Worm (Caenorhabditis elegans): ENCODE results near the gene npp-23.

The npp-23 gene

ce11 chrIV:8893746-8894145, 24.3 kb upstream of the npp-23 start, which contains the start of gene rad-54.L2 (continued):
- TF ChIP-seq F33H1.4 (GFP tag; IDR thresholded peaks at IDR 0.05) (peak; percentile 33; the same call in 1 of the 2 replicates), cebp-2 (GFP tag; IDR thresholded peaks at IDR 0.05) (no peak), lin-35 (GFP tag; optimal IDR thresholded peaks at IDR 0.05) (peak in 1 of 3 experiments; percentile 34), pha-4 (tag; optimal IDR thresholded peaks at IDR 0.05) (peak; percentile 91), nfyb-1 (GFP tag; IDR thresholded peaks at IDR 0.05) (peak; percentile 59; the same call in 1 of the 2 replicates), hmg-1.2 (GFP tag; IDR thresholded peaks at IDR 0.05) (peak; percentile 69; the same call in 1 of the 2 replicates), hrde-1 (tag; optimal IDR thresholded peaks at IDR 0.05; ENCODE audit: borderline replicate concordance) (peak; percentile 30), ceh-100 (GFP tag; IDR thresholded peaks at IDR 0.05) (no peak)

- no peak for TF ChIP-seq pbrm-1 (GFP tag; IDR thresholded peaks at IDR 0.05)
- TF ChIP-seq F22D6.2 (tag; optimal IDR thresholded peaks at IDR 0.05) = no peak
- no peak for TF ChIP-seq D2030.7 (GFP tag; IDR thresholded peaks at IDR 0.05)
- no peak for TF ChIP-seq nhr-90 (tag; optimal IDR thresholded peaks at IDR 0.05)
- TF ChIP-seq F49E8.2 (tag; optimal IDR thresholded peaks at IDR 0.05; ENCODE audit: insufficient read depth) = no peak
- 0 out of 2 replicates have a peak, but pooled peaks have one; percentile 21 for TF ChIP-seq Y95B8A.8 (GFP tag; IDR thresholded peaks at IDR 0.05)
- no peak for TF ChIP-seq nfya-1 (tag; optimal IDR thresholded peaks at IDR 0.05; ENCODE audit: borderline replicate concordance, insufficient read depth)
- peak; percentile 29; the same call in 1 of the 2 replicates for TF ChIP-seq madf-6 (GFP tag; IDR thresholded peaks at IDR 0.05)
- TF ChIP-seq lin-26 (GFP tag; IDR thresholded peaks at IDR 0.05) = 0 out of 2 replicates have a peak, but pooled peaks have one; percentile 9
- no peak for TF ChIP-seq F39B2.1 (GFP tag; IDR thresholded peaks at IDR 0.05)
- no peak for TF ChIP-seq him-1 (tag; optimal IDR thresholded peaks at IDR 0.05)
- TF ChIP-seq xnd-1 (tag; optimal IDR thresholded peaks at IDR 0.05) = no peak
- TF ChIP-seq mes-4 (tag; optimal IDR thresholded peaks at IDR 0.05) = no peak
- no peak for TF ChIP-seq madf-8 (GFP tag; conservative IDR thresholded peaks at IDR 0.05)
- no peak for TF ChIP-seq snpc-1.1 (tag; optimal IDR thresholded peaks at IDR 0.05; ENCODE audit: insufficient read depth)
Measured at ce11 chrIV:8892558-8892957, 23.1 kb upstream of the npp-23 start, which contains the start of gene C27B7.2. Gene C27B7.2, plus strand, starts transcription at chrIV:8892858.

- no peak for TF ChIP-seq K11D2.4 (GFP tag; IDR thresholded peaks at IDR 0.05)
- no peak for TF ChIP-seq attf-6 (GFP tag; IDR thresholded peaks at IDR 0.05)
- TF ChIP-seq F57A8.1 (GFP tag; optimal IDR thresholded peaks at IDR 0.05) = no peak
- no peak for TF ChIP-seq ets-4 (GFP tag; optimal IDR thresholded peaks at IDR 0.05)
- TF ChIP-seq F49E8.2 (tag; optimal IDR thresholded peaks at IDR 0.05; ENCODE audit: insufficient read depth) = no peak
- TF ChIP-seq tlf-1 (GFP tag; optimal IDR thresholded peaks at IDR 0.05) = peak; percentile 10
- TF ChIP-seq snpc-1.1 (tag; optimal IDR thresholded peaks at IDR 0.05; ENCODE audit: insufficient read depth) = no peak
- TF ChIP-seq zfh-2 (GFP tag; conservative IDR thresholded peaks at IDR 0.05) = no peak
- TF ChIP-seq nfyb-1 (GFP tag; IDR thresholded peaks at IDR 0.05) = peak; percentile 54; the same call in 1 of the 2 replicates
- TF ChIP-seq dox-1 (GFP tag; IDR thresholded peaks at IDR 0.05) = peak; percentile 55
- no peak for TF ChIP-seq Y79H2A.3 (GFP tag; conservative IDR thresholded peaks at IDR 0.05)
- 0 out of 2 replicates have a peak, but pooled peaks have one; percentile 53 for TF ChIP-seq aptf-3 (GFP tag; IDR thresholded peaks at IDR 0.05)
- no peak for TF ChIP-seq zim-3 (tag; optimal IDR thresholded peaks at IDR 0.05)
- TF ChIP-seq hlh-12 (tag; optimal IDR thresholded peaks at IDR 0.05) = no peak
- TF ChIP-seq F52B5.7 (tag; optimal IDR thresholded peaks at IDR 0.05) = no peak
- no peak for TF ChIP-seq F10E7.11 (tag; optimal IDR thresholded peaks at IDR 0.05)
- no peak for TF ChIP-seq snpc-1.3 (tag; optimal IDR thresholded peaks at IDR 0.05; ENCODE audit: insufficient read depth)
- TF ChIP-seq nhr-80 (tag; optimal IDR thresholded peaks at IDR 0.05) = peak; percentile 52
- TF ChIP-seq Y95B8A.8 (GFP tag; IDR thresholded peaks at IDR 0.05) = 0 out of 2 replicates have a peak, but pooled peaks have one; percentile 47
- TF ChIP-seq unc-62 (GFP tag; optimal IDR thresholded peaks at IDR 0.05) = no peak
- TF ChIP-seq ceh-100 (GFP tag; IDR thresholded peaks at IDR 0.05) = no peak
- TF ChIP-seq K12H6.12 (tag; optimal IDR thresholded peaks at IDR 0.05) = peak; percentile 54
- no peak for TF ChIP-seq athp-1 (tag; optimal IDR thresholded peaks at IDR 0.05)
- no peak for TF ChIP-seq rpc-1 (optimal IDR thresholded peaks at IDR 0.05)
- TF ChIP-seq rpc-1 (tag; optimal IDR thresholded peaks at IDR 0.05) = no peak
- no peak for TF ChIP-seq ceh-40 (GFP tag; IDR thresholded peaks at IDR 0.05)
- peak; percentile 10; the same call in 1 of the 2 replicates for TF ChIP-seq D2030.7 (GFP tag; IDR thresholded peaks at IDR 0.05)
- no peak for TF ChIP-seq sdz-38 (tag; optimal IDR thresholded peaks at IDR 0.05)
- peak in 1 of 3 experiments; percentile 85 for TF ChIP-seq lin-35 (GFP tag; optimal IDR thresholded peaks at IDR 0.05)
Measured at ce11 chrIV:8891131-8891530, 21.7 kb upstream of the npp-23 start, which contains the start of gene spr-2. Gene spr-2, plus strand, starts transcription at chrIV:8891462.
